Fruit fly (Drosophila melanogaster) whole organism, embryonic: ENCODE data around the gene BRWD3.

Experiments used
- ATbp ChIP-seq: fragments of 200-800 bp; sonication (Bioruptor generic); optimal IDR thresholded peaks from 2 replicates; lab custom pipeline; 2017; ENCODE audit warnings: missing biosample characterization, mild to moderate bottlenecking, missing genetic modification characterization, missing genetic modification reagents
- Atf3 ChIP-seq: fragments of 200-800 bp; sonication (Bioruptor generic); optimal IDR thresholded peaks from 3 replicates; lab custom pipeline; 2016; ENCODE audit warnings: missing biosample characterization, missing genetic modification characterization
- Atf6 ChIP-seq: fragments of 200-800 bp; sonication (Bioruptor generic); IDR thresholded peaks from 2 replicates; pipeline ENCODE4 v1.3.6; 2022; ENCODE audit warnings: missing biosample characterization, missing genetic modification characterization
- CG11696 ChIP-seq: fragments of 200-800 bp; sonication (Bioruptor generic); IDR thresholded peaks from 2 replicates; pipeline ENCODE4 v1.3.6; 2022; ENCODE audit warnings: missing biosample characterization, missing genetic modification characterization
- CG1603 ChIP-seq: fragments of 200-800 bp; sonication (Bioruptor generic); optimal IDR thresholded peaks from 2 replicates; lab custom pipeline; 2019; ENCODE audit warnings: missing biosample characterization, mild to moderate bottlenecking, missing genetic modification characterization, moderate library complexity
- CG33557 ChIP-seq: fragments of 200-800 bp; sonication (Bioruptor generic); optimal IDR thresholded peaks from 2 replicates; lab custom pipeline; 2019; ENCODE audit warnings: missing biosample characterization, mild to moderate bottlenecking, missing genetic modification characterization, moderate library complexity
- CG4328 ChIP-seq: fragments of 200-800 bp; sonication (Bioruptor generic); optimal IDR thresholded peaks from 3 replicates; lab custom pipeline; 2017; ENCODE audit warnings: missing biosample characterization, missing genetic modification reagents, missing genetic modification characterization
- CG4707 ChIP-seq: fragments of 200-800 bp; sonication (Bioruptor generic); optimal IDR thresholded peaks from 2 replicates; lab custom pipeline; 2018; ENCODE audit warnings: missing biosample characterization, mild to moderate bottlenecking, missing genetic modification characterization, moderate library complexity
- CG6272 ChIP-seq: fragments of 200-800 bp; sonication (Bioruptor generic); IDR thresholded peaks from 2 replicates; pipeline ENCODE4 v1.3.6; 2022; ENCODE audit warnings: missing biosample characterization, missing genetic modification characterization
- CG6765 ChIP-seq: fragments of 200-800 bp; sonication (Bioruptor generic); optimal IDR thresholded peaks from 3 replicates; lab custom pipeline; 2017; ENCODE audit warnings: missing biosample characterization, mild to moderate bottlenecking, missing genetic modification characterization
- CG6813 ChIP-seq: fragments of 200-800 bp; sonication (Bioruptor generic); optimal IDR thresholded peaks from 2 replicates; lab custom pipeline; 2017; ENCODE audit warnings: missing biosample characterization, missing genetic modification characterization, mild to moderate bottlenecking, moderate library complexity, missing genetic modification reagents
- CG6854 ChIP-seq: fragments of 200-800 bp; sonication (Bioruptor generic); optimal IDR thresholded peaks from 3 replicates; lab custom pipeline; 2017; ENCODE audit warnings: missing biosample characterization, mild to moderate bottlenecking, missing genetic modification characterization
- CG7786 ChIP-seq: fragments of 200-800 bp; sonication (Bioruptor generic); optimal IDR thresholded peaks from 2 replicates; lab custom pipeline; 2016; ENCODE audit warnings: missing biosample characterization, missing genetic modification characterization
- CG9437 ChIP-seq: fragments of 200-800 bp; sonication (Bioruptor generic); optimal IDR thresholded peaks from 2 replicates; lab custom pipeline; 2018; ENCODE audit warnings: missing biosample characterization, mild to moderate bottlenecking, missing genetic modification characterization
- CG9727 ChIP-seq: fragments of 200-800 bp; sonication (Bioruptor generic); optimal IDR thresholded peaks from 3 replicates; lab custom pipeline; 2017; ENCODE audit warnings: missing biosample characterization, mild to moderate bottlenecking, missing genetic modification characterization
- D ChIP-seq, 2 experiments: fragments of 200-800 bp in 1 of 2; fragments of >200 bp in 1 of 2; sonication (Bioruptor generic) in 1 of 2; optimal IDR thresholded peaks; 2 replicates in 1 of 2; 3 replicates in 1 of 2; lab custom pipeline; 2017; ENCODE audit warnings: mild to moderate bottlenecking in 1 of 2, missing biosample characterization in 1 of 2, missing genetic modification characterization in 1 of 2, missing genetic modification reagents in 1 of 2
- Doc2 ChIP-seq: fragments of 200-800 bp; sonication (Bioruptor generic); IDR thresholded peaks from 2 replicates; pipeline ENCODE4 v1.3.6; 2022; ENCODE audit warnings: missing biosample characterization, missing genetic modification characterization
- GATAe ChIP-seq: fragments of 200-800 bp; sonication (Bioruptor generic); conservative IDR thresholded peaks from 2 replicates; pipeline ENCODE4 v1.3.6; 2022; ENCODE audit warnings: missing biosample characterization, missing genetic modification characterization
- Hr39 ChIP-seq: fragments of >200 bp; optimal IDR thresholded peaks from 2 replicates; lab custom pipeline; 2017
- Hr51 ChIP-seq, 2 experiments: fragments of 200-800 bp; sonication (Bioruptor generic); optimal IDR thresholded peaks; 2 replicates in 1 of 2; 3 replicates in 1 of 2; lab custom pipeline; 2016 to 2018; ENCODE audit warnings: missing biosample characterization in 2 of 2, missing genetic modification characterization in 2 of 2, mild to moderate bottlenecking in 1 of 2, moderate library complexity in 1 of 2
- Opbp ChIP-seq: fragments of 200-800 bp; sonication (Bioruptor generic); IDR thresholded peaks from 3 replicates; pipeline ENCODE4 v1.3.6; 2022; ENCODE audit warnings: missing biosample characterization, missing genetic modification characterization; ENCODE audit not compliant: partially characterized antibody
- Side ChIP-seq: fragments of 200-800 bp; sonication (Bioruptor generic); optimal IDR thresholded peaks from 2 replicates; lab custom pipeline; 2016; ENCODE audit warnings: missing biosample characterization, missing genetic modification characterization
- Stat92E ChIP-seq, 3 experiments: fragments of >200 bp in 2 of 3; fragments of 200-800 bp in 1 of 3; sonication (Bioruptor generic) in 1 of 3; optimal IDR thresholded peaks; 2 replicates each; lab custom pipeline; 2017 to 2019; ENCODE audit warnings: missing biosample characterization in 3 of 3, missing genetic modification characterization in 3 of 3, mild to moderate bottlenecking in 1 of 3, moderate library complexity in 1 of 3
- al ChIP-seq: fragments of 200-800 bp; sonication (Bioruptor generic); IDR thresholded peaks from 2 replicates; pipeline ENCODE4 v1.3.6; 2022; ENCODE audit warnings: missing biosample characterization, missing genetic modification characterization
- chm ChIP-seq: fragments of 200-800 bp; sonication (Bioruptor generic); IDR thresholded peaks from 2 replicates; pipeline ENCODE4 v1.3.6; 2022; ENCODE audit warnings: missing biosample characterization, missing genetic modification characterization
- esg ChIP-seq: fragments of 200-800 bp; sonication (Bioruptor generic); conservative IDR thresholded peaks from 2 replicates; pipeline ENCODE4 v1.3.6; 2022; ENCODE audit warnings: missing biosample characterization, missing genetic modification characterization
- gce ChIP-seq: fragments of 200-800 bp; sonication (Bioruptor generic); IDR thresholded peaks from 3 replicates; pipeline ENCODE4 v1.3.6; 2022; ENCODE audit warnings: missing biosample characterization, missing genetic modification characterization
- grau ChIP-seq: fragments of 200-800 bp; optimal IDR thresholded peaks from 3 replicates; lab custom pipeline; 2019; ENCODE audit warnings: missing biosample characterization, mild to moderate bottlenecking, missing genetic modification characterization, moderate library complexity
- grn ChIP-seq: fragments of 200-800 bp; sonication (Bioruptor generic); optimal IDR thresholded peaks from 3 replicates; lab custom pipeline; 2017; ENCODE audit warnings: missing biosample characterization, missing genetic modification characterization
- kay ChIP-seq: fragments of 200-800 bp; sonication (Bioruptor generic); optimal IDR thresholded peaks from 2 replicates; lab custom pipeline; 2016; ENCODE audit warnings: missing biosample characterization, missing genetic modification characterization
- luna ChIP-seq: fragments of 200-800 bp; sonication (Bioruptor generic); optimal IDR thresholded peaks from 2 replicates; lab custom pipeline; 2016; ENCODE audit warnings: missing biosample characterization, missing genetic modification characterization
- mam ChIP-seq: fragments of 200-800 bp; sonication (Bioruptor generic); optimal IDR thresholded peaks from 3 replicates; lab custom pipeline; 2016; ENCODE audit warnings: missing biosample characterization, missing genetic modification characterization
- nerfin-1 ChIP-seq: fragments of 200-800 bp; sonication (Bioruptor generic); optimal IDR thresholded peaks from 3 replicates; lab custom pipeline; 2019; ENCODE audit warnings: missing biosample characterization, mild to moderate bottlenecking, missing genetic modification characterization, moderate library complexity
- org-1 ChIP-seq: fragments of 200-800 bp; sonication (Bioruptor generic); optimal IDR thresholded peaks from 2 replicates; lab custom pipeline; 2017; ENCODE audit warnings: missing biosample characterization, missing genetic modification characterization
- psq ChIP-seq: fragments of 200-800 bp; sonication (Bioruptor generic); optimal IDR thresholded peaks from 2 replicates; lab custom pipeline; 2017; ENCODE audit warnings: missing biosample characterization, missing genetic modification characterization
- slbo ChIP-seq: fragments of 200-800 bp; sonication (Bioruptor generic); IDR thresholded peaks from 2 replicates; pipeline ENCODE4 v1.3.6; 2022; ENCODE audit warnings: missing biosample characterization, missing genetic modification characterization
- sna ChIP-seq: fragments of 200-800 bp; sonication (Bioruptor generic); IDR thresholded peaks from 2 replicates; pipeline ENCODE4 v1.3.6; 2022; ENCODE audit warnings: missing biosample characterization, missing genetic modification characterization; ENCODE audit not compliant: partially characterized antibody
- sob ChIP-seq: fragments of 200-800 bp; sonication (Bioruptor generic); IDR thresholded peaks from 2 replicates; pipeline ENCODE4 v1.3.6; 2022; ENCODE audit warnings: missing biosample characterization, missing genetic modification characterization
- ssp ChIP-seq: fragments of 200-800 bp; sonication (Bioruptor generic); IDR thresholded peaks from 2 replicates; pipeline ENCODE4 v1.3.6; 2022; ENCODE audit warnings: missing biosample characterization, missing genetic modification characterization
- tgo ChIP-seq: fragments of 200-800 bp; sonication (Bioruptor generic); IDR thresholded peaks from 3 replicates; pipeline ENCODE4 v1.3.6; 2022; ENCODE audit warnings: missing biosample characterization, missing genetic modification characterization
- tin ChIP-seq: fragments of 200-800 bp; sonication (Bioruptor generic); optimal IDR thresholded peaks from 3 replicates; lab custom pipeline; 2016; ENCODE audit warnings: missing biosample characterization, missing genetic modification characterization
- trh ChIP-seq: fragments of 200-800 bp; sonication (Bioruptor generic); optimal IDR thresholded peaks from 2 replicates; lab custom pipeline; 2016; ENCODE audit warnings: missing biosample characterization, missing genetic modification characterization
- tx ChIP-seq: fragments of 200-800 bp; sonication (Bioruptor generic); optimal IDR thresholded peaks from 2 replicates; lab custom pipeline; 2016; ENCODE audit warnings: missing biosample characterization, missing genetic modification characterization

BRWD3 gene

dm6 chr3R:24294784-24295555 is 23.8 kb upstream of the BRWD3 start, which contains the start of gene crb (continued):
- TF ChIP-seq CG33557 (GFP tag; lab: Kevin White, UChicago) (peak; percentile 34), Stat92E (GFP tag; optimal IDR thresholded peaks at IDR 0.05; lab: Kevin White, UChicago) (peak in 1 of 3 experiments; percentile 56), chm (peak; percentile 71), org-1 (GFP tag; lab: Kevin White, UChicago) (peak; percentile 18), mam (peak; percentile 43), tin (peak; percentile 49), psq (GFP tag; lab: Kevin White, UChicago) (no peak), al (no peak), ssp (GFP tag; lab: Robert Waterston, UW) (no peak), Opbp (peak; percentile 74; the same call in 2 of the 3 replicates), CG6813 (GFP tag; lab: Kevin White, UChicago) (peak; percentile 20), CG1603 (tag; lab: Kevin White, UChicago) (peak; percentile 83), Atf6 (GFP tag; lab: Robert Waterston, UW) (peak; percentile 38; the same call in 1 of the 2 replicates), nerfin-1 (peak; percentile 46), CG11696 (no peak), tx (no peak), ATbp (no peak), D (optimal IDR thresholded peaks at IDR 0.05; lab: Kevin White, UChicago) (no peak), D (GFP tag; optimal IDR thresholded peaks at IDR 0.05; lab: Kevin White, UChicago) (no peak), trh (GFP tag; lab: Kevin White, UChicago) (no peak), CG9727 (peak; percentile 59), CG6854 (peak; percentile 11), luna (GFP tag; lab: Kevin White, UChicago) (no peak), tgo (GFP tag; lab: Robert Waterston, UW) (peak; percentile 56), Side (GFP tag; lab: Kevin White, UChicago) (peak; percentile 16), CG4328 (GFP tag; lab: Kevin White, UChicago) (peak; percentile 12), grn (GFP tag; lab: Kevin White, UChicago) (peak; percentile 52), esg (no peak), gce (GFP tag; lab: Robert Waterston, UW) (peak; percentile 70; the same call in 1 of the 3 replicates), kay (peak; percentile 1), GATAe (GFP tag; lab: Robert Waterston, UW) (no peak), CG4707 (GFP tag; lab: Kevin White, UChicago) (no peak), Hr39 (lab: Kevin White, UChicago) (no peak), CG6765 (GFP tag; lab: Kevin White, UChicago) (no peak), CG9437 (GFP tag; lab: Kevin White, UChicago) (peak; percentile 36), Hr51 (GFP tag; optimal IDR thresholded peaks at IDR 0.05; lab: Kevin White, UChicago) (peak; percentile 47 to 71), Atf3 (GFP tag; lab: Kevin White, UChicago) (peak; percentile 25), Doc2 (GFP tag; lab: Robert Waterston, UW) (no peak), sob (GFP tag; lab: Robert Waterston, UW) (peak; percentile 67), sna (0 out of 2 replicates have a peak, but pooled peaks have one; percentile 12), slbo (GFP tag; lab: Robert Waterston, UW) (peak; percentile 64), grau (peak; percentile 54), CG7786 (GFP tag; lab: Kevin White, UChicago) (no peak), CG6272 (GFP tag; lab: Robert Waterston, UW) (0 out of 2 replicates have a peak, but pooled peaks have one; percentile 22)
